Worm (Caenorhabditis elegans): ENCODE measurements around the gene F56B3.2.

The F56B3.2 gene

ce11 chrIV:796521-797073 lies 28.2 kb upstream of the F56B3.2 start, which contains the start of the genes F56B3.11 and ech-5:
F56B3.11 (minus strand) TSS chrIV:796571.
ech-5 (plus strand) TSS chrIV:797023.
- TF ChIP-seq nfya-1 (tag; optimal IDR thresholded peaks at IDR 0.05; ENCODE audit: insufficient read depth) = peak; percentile 28
- peak; percentile 61 for TF ChIP-seq skn-1 (tag; optimal IDR thresholded peaks at IDR 0.05)
- TF ChIP-seq lin-15B (tag; optimal IDR thresholded peaks at IDR 0.05) = peak; percentile 92
- TF ChIP-seq ztf-11 (tag; optimal IDR thresholded peaks at IDR 0.05) = no peak
- TF ChIP-seq lsy-12 (tag; optimal IDR thresholded peaks at IDR 0.05) = peak; percentile 75
- peak; percentile 41 for TF ChIP-seq elt-2 (tag; optimal IDR thresholded peaks at IDR 0.05)
- peak; percentile 75 for TF ChIP-seq hmg-11 (tag; optimal IDR thresholded peaks at IDR 0.05)
- TF ChIP-seq snpc-4 (tag; optimal IDR thresholded peaks at IDR 0.05) = peak; percentile 2
- TF ChIP-seq elt-1 (tag; optimal IDR thresholded peaks at IDR 0.05) = peak; percentile 81
- TF ChIP-seq pqm-1 (tag; optimal IDR thresholded peaks at IDR 0.05) = peak; percentile 20
- TF ChIP-seq lin-39 (tag; optimal IDR thresholded peaks at IDR 0.05) = no peak
- peak in 1 of 2 experiments; percentile 10 for TF ChIP-seq eor-1 (tag; optimal IDR thresholded peaks at IDR 0.05)
- peak; percentile 73 for TF ChIP-seq nhr-23 (tag; optimal IDR thresholded peaks at IDR 0.05)
- peak; percentile 74 for TF ChIP-seq pha-4 (tag; optimal IDR thresholded peaks at IDR 0.05)
- no peak for TF ChIP-seq nhr-77 (tag; optimal IDR thresholded peaks at IDR 0.05)

ce11 chrIV:795383-795872 lies 27.0 kb upstream of the F56B3.2 start, which contains the start of gene skr-18:
skr-18 (minus strand) TSS chrIV:795433.
- TF ChIP-seq nhr-12 (tag; optimal IDR thresholded peaks at IDR 0.05) (no peak), jun-1 (tag; optimal IDR thresholded peaks at IDR 0.05) (no peak), ama-1 (optimal IDR thresholded peaks at IDR 0.05) (no peak), aly-2 (tag; optimal IDR thresholded peaks at IDR 0.05) (no peak), nhr-11 (tag; optimal IDR thresholded peaks at IDR 0.05) (no peak), fkh-10 (GFP tag; optimal IDR thresholded peaks at IDR 0.05) (no peak), egl-5 (tag; optimal IDR thresholded peaks at IDR 0.05) (no peak), ceh-82 (tag; optimal IDR thresholded peaks at IDR 0.05) (no peak), pqm-1 (tag; optimal IDR thresholded peaks at IDR 0.05) (no peak), nhr-43 (tag; optimal IDR thresholded peaks at IDR 0.05; ENCODE audit: poor library complexity, severe bottlenecking) (no peak), R02D3.7 (tag; optimal IDR thresholded peaks at IDR 0.05) (no peak), unc-39 (tag; optimal IDR thresholded peaks at IDR 0.05) (no peak), fkh-2 (tag; optimal IDR thresholded peaks at IDR 0.05) (no peak), ztf-11 (tag; optimal IDR thresholded peaks at IDR 0.05) (no peak), ceh-16 (tag; optimal IDR thresholded peaks at IDR 0.05) (no peak), egl-27 (tag; optimal IDR thresholded peaks at IDR 0.05) (no peak), unc-62 (GFP tag; optimal IDR thresholded peaks at IDR 0.05) (no peak)

ce11 chrIV:794275-794674 lies 25.9 kb upstream of the F56B3.2 start, which contains the start of gene F56B3.4:
F56B3.4 (minus strand) TSS chrIV:794275.
- no peak for TF ChIP-seq elt-1 (tag; optimal IDR thresholded peaks at IDR 0.05)
- no peak for TF ChIP-seq lin-39 (tag; optimal IDR thresholded peaks at IDR 0.05)
- TF ChIP-seq sea-2 (GFP tag; optimal IDR thresholded peaks at IDR 0.05) = no peak
- no peak for TF ChIP-seq jun-1 (tag; optimal IDR thresholded peaks at IDR 0.05)
- no peak for TF ChIP-seq nhr-11 (tag; optimal IDR thresholded peaks at IDR 0.05)
- no peak for TF ChIP-seq snpc-4 (tag; optimal IDR thresholded peaks at IDR 0.05)
- TF ChIP-seq zag-1 (tag; optimal IDR thresholded peaks at IDR 0.05) = no peak
- no peak for TF ChIP-seq nhr-77 (tag; optimal IDR thresholded peaks at IDR 0.05)
- no peak for TF ChIP-seq daf-12 (tag; optimal IDR thresholded peaks at IDR 0.05)
- TF ChIP-seq ztf-11 (tag; optimal IDR thresholded peaks at IDR 0.05) = no peak

ce11 chrIV:787755-788154 lies 19.4 kb upstream of the F56B3.2 start, which contains the start of gene F56B3.6:
F56B3.6 (plus strand) TSS chrIV:788055.
- TF ChIP-seq nfya-1 (tag; optimal IDR thresholded peaks at IDR 0.05; ENCODE audit: insufficient read depth) = no peak
- no peak for TF ChIP-seq daf-12 (tag; optimal IDR thresholded peaks at IDR 0.05)
- TF ChIP-seq ztf-4 (tag; optimal IDR thresholded peaks at IDR 0.05) = no peak
- no peak for TF ChIP-seq jun-1 (tag; optimal IDR thresholded peaks at IDR 0.05)
- no peak for TF ChIP-seq R02D3.7 (tag; optimal IDR thresholded peaks at IDR 0.05)
- no peak for TF ChIP-seq fos-1 (tag; optimal IDR thresholded peaks at IDR 0.05)
- no peak for TF ChIP-seq nhr-237 (tag; optimal IDR thresholded peaks at IDR 0.05)
- no peak for TF ChIP-seq lin-39 (tag; optimal IDR thresholded peaks at IDR 0.05)
- TF ChIP-seq hmg-11 (tag; optimal IDR thresholded peaks at IDR 0.05) = no peak
- no peak for TF ChIP-seq eor-1 (tag; optimal IDR thresholded peaks at IDR 0.05)
- TF ChIP-seq mdl-1 (tag; optimal IDR thresholded peaks at IDR 0.05) = no peak
- TF ChIP-seq elt-1 (tag; optimal IDR thresholded peaks at IDR 0.05) = no peak
- TF ChIP-seq ztf-11 (tag; optimal IDR thresholded peaks at IDR 0.05) = no peak
- no peak for TF ChIP-seq nhr-77 (tag; optimal IDR thresholded peaks at IDR 0.05)
- TF ChIP-seq zag-1 (tag; optimal IDR thresholded peaks at IDR 0.05) = no peak
- no peak for TF ChIP-seq nhr-67 (tag; optimal IDR thresholded peaks at IDR 0.05)
- no peak for TF ChIP-seq sea-2 (GFP tag; optimal IDR thresholded peaks at IDR 0.05)
- TF ChIP-seq elt-3 (tag; optimal IDR thresholded peaks at IDR 0.05) = no peak

All from whole organism, L3 larva.